Fruit fly (Drosophila melanogaster) S2 (cell line): Measurements from ENCODE around the gene Rrp6.

Experiments used
- CG8478 ChIP-seq: fragments of >200 bp; optimal IDR thresholded peaks from 2 replicates; lab custom pipeline; 2018
- CTCF ChIP-seq, 2 experiments: fragments of >200 bp; optimal IDR thresholded peaks; 2 replicates each; lab custom pipeline; 2018

Rrp6 gene

dm6 chr3R:14886011-14886534 lies at the start of gene Rrp6, which contains the start of the genes CG33331 and CG33332:
Rrp6 (minus strand) TSS chr3R:14886246.
CG33331 (plus strand) TSS chr3R:14886456.
CG33332 (plus strand) TSS chr3R:14886456.
- TF ChIP-seq CTCF (optimal IDR thresholded peaks at IDR 0.05; lab: Kevin White, UChicago), result no peak
- no peak for TF ChIP-seq CG8478 (lab: Kevin White, UChicago)

DNA sequence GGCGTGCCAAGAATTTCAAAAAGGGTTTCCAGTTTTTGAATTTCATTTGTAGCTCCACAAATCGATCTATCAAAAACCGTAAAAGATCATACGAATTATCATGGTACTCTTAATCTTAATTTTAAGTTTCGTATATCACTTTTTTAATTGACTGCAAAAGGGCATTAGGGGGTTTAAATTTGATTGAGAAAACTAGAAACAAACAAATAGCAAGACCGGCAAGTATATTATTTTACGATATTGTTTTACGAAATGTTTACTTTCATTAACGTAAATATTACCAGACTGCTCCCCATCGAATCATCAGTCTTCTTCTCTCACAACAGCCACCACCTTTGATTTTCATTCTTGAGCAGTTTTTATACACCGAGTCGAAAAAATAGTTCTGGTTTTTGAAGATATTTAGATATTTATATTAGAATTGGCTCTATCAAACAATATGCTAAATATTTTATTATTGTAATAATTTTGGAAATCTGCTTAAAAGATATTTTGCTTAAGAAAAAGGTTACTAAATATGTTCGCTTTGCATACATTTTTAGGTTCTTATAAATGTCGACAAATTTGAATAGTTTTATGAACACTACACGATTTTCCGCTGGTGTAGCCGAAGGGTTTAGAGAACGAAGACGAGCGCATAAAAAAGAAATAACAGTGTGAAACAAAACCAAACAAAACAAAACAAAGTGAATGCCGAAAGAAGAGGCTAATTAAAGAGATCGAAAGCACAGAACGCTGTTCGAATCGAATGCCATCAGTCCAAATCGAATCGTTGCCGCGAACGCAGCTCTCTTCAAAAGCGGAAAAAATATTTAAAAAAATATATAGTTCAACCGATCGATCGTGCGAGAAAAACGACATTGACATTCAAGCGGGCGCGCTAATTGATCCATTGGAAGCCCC lies 32.1 kb upstream of the Rrp6 start, which contains the start of gene Sdr:
Sdr (plus strand) TSS at position 702 of the 903 bp plus-strand sequence.
- no peak for TF ChIP-seq CG8478 (lab: Kevin White, UChicago)
- no peak for TF ChIP-seq CTCF (optimal IDR thresholded peaks at IDR 0.05; lab: Kevin White, UChicago)

DNA sequence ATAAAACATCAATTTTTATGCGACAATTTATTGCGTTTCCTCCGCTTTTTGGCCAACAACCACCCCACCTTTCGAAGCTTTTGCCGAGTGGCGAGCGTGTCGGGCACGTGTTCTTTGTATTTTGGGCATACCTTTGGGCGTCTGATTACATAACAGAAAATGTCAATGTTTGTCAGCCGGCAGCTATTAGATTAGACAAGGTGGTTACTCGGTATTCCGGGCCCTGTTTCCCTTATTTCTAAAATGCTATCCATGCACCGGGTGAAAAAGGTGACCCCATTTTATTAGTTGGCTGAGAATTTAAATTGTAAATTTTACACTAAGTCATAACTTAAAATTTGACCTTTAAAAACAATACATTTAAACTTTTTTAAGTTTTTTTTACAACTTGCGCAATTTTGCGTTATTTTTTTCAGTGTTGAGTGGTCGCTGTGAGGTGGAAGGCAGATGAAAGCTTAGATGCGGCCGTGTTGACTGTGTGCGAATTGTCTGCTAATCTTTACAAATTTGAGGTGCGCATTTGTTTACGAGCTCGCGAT lies 26.5 kb upstream of the Rrp6 start:
- TF ChIP-seq CTCF (optimal IDR thresholded peaks at IDR 0.05; lab: Kevin White, UChicago), result no peak
- TF ChIP-seq CG8478 (lab: Kevin White, UChicago), result no peak

dm6 chr3R:14903837-14904431 lies 17.9 kb upstream of the Rrp6 start, which contains the start of gene VhaPPA1-1:
VhaPPA1-1 (minus strand) TSS chr3R:14904061.
- no peak for TF ChIP-seq CG8478 (lab: Kevin White, UChicago)
- TF ChIP-seq CTCF (optimal IDR thresholded peaks at IDR 0.05; lab: Kevin White, UChicago), result peak; percentile 7 to 15

DNA sequence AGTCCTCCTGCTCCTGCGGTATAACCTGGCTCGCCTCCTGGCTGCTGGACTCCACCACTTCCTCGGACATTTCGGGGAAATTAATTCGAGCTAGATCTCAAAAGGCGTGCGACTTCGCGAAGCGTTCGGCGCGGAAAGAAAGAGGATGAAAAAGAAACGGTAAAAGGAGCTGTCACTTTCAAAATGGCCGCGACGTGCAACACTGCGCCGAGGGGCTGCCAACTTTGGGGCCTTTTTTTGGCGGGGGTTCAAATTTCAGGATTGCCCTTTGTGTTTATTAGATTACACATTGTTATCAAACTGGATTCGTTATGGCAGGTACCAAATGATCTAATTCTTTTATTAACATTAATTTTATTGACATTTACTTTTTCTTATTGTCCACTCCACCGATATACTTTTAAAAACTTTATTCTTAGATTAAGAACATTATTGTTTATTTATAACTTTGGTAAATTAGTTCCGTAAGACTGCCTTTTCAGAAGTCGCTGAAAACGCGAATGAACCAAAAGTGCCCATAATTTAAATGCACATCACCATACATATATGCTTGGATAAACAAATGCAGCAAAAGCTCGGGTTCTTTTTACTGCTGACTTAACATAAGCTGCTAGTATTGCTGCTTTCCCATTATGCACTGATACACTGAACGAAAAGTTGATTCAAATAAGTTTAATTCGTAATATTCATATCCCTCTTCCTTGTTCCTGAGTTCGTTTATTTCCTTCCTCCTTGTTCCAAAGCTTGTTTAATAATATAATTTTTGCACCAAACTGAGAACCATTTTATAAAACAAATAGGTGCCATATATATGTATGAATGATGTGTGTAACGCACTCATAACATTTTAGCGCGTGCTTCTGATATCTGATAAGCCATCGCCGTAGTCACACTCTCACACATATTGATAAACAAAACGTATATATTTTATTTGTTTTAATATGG lies 15.6 kb upstream of the Rrp6 start, which contains the start of gene RpS5b:
RpS5b (minus strand) TSS at position 156 of the 945 bp plus-strand sequence.
- TF ChIP-seq CTCF (optimal IDR thresholded peaks at IDR 0.05; lab: Kevin White, UChicago), result no peak
- no peak for TF ChIP-seq CG8478 (lab: Kevin White, UChicago)

- TF ChIP-seq CTCF (optimal IDR thresholded peaks at IDR 0.05; lab: Kevin White, UChicago), result no peak
- no peak for TF ChIP-seq CG8478 (lab: Kevin White, UChicago)
These were observed 14.1 kb upstream of the Rrp6 start, which contains the start of gene VhaPPA1-2 for dm6 chr3R:14900177-14900576. VhaPPA1-2 (minus strand) TSS chr3R:14900277.

DNA sequence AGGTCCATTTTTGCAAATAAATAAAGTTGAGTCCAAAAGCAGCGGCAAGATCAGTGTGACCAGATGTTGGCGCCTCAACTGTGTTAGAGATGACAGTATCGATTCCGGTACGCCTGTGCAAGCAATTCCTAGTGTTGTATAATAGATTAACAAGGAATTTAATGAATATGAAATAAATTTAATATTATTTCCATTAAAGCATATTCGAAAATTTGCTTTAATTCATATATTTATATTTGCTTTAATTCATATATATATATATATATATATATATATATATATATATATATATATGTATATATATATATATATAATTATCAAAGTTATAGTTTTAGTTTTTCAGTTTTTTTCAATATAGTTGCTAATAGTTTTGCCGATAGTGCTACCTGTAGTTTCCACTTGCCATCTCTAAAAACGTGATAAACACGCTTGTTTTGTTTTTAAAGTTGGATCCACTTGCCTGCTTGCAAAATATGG lies 12.3 kb upstream of the Rrp6 start, which contains the start of the genes Nup93-2 and CG3817:
Nup93-2 (minus strand) TSS at position 93 of the 477 bp plus-strand sequence.
CG3817 (plus strand) TSS at position 460 of the 477 bp plus-strand sequence.
- TF ChIP-seq CTCF (optimal IDR thresholded peaks at IDR 0.05; lab: Kevin White, UChicago) (no peak), CG8478 (lab: Kevin White, UChicago) (no peak)

DNA sequence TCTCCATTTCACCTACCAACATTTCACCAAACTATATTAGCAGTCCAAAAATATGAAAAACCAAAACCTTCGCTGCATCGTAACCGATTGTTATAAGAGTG lies 8.6 kb upstream of the Rrp6 start, which contains the start of gene CG14860:
CG14860 (plus strand) TSS at position 2 of the 101 bp plus-strand sequence.
- no peak for TF ChIP-seq CTCF (optimal IDR thresholded peaks at IDR 0.05; lab: Kevin White, UChicago)
- no peak for TF ChIP-seq CG8478 (lab: Kevin White, UChicago)

dm6 chr3R:14893791-14894782 lies 8.0 kb upstream of the Rrp6 start, which contains the start of gene Dph2:
Dph2 (minus strand) TSS chr3R:14893954.
- peak; percentile 5 to 50 for TF ChIP-seq CTCF (optimal IDR thresholded peaks at IDR 0.05; lab: Kevin White, UChicago)
- no peak for TF ChIP-seq CG8478 (lab: Kevin White, UChicago)

dm6 chr3R:14890064-14890709 lies 4.1 kb upstream of the Rrp6 start, which contains the start of the genes CycC and UQCR-C1:
CycC (minus strand) TSS chr3R:14890205.
UQCR-C1 (plus strand) TSS chr3R:14890231.
- TF ChIP-seq CTCF (optimal IDR thresholded peaks at IDR 0.05; lab: Kevin White, UChicago) (no peak), CG8478 (lab: Kevin White, UChicago) (no peak)

DNA sequence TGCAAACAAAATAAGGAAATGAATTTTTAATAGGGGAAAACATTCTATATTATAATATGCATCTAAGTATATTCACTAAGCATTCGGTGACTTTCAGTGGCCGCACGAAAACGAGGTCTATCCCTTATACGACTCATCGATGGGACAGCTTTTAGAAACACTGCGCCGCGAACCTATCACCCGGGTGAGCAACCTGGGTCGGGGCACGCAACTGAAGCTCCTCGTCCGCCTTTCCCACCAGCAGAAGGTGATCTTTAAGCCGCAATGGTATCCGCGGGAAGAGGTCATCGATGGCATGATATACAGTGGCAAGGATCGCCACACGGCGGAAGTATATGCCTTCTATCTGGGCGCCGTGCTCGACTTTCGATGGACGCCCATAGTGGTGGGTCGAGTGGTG lies 5.2 kb downstream of the Rrp6 start:
- no peak for TF ChIP-seq CG8478 (lab: Kevin White, UChicago)
- no peak for TF ChIP-seq CTCF (optimal IDR thresholded peaks at IDR 0.05; lab: Kevin White, UChicago)
